Worm (Caenorhabditis elegans) whole organism, early embryonic: Measurements from ENCODE around the gene C33H5.16.

Experiments
- B0310.2 ChIP-seq: sonication (generic microtip); optimal IDR thresholded peaks from 2 replicates; lab custom pipeline; 2016; ENCODE audit warnings: mild to moderate bottlenecking, missing genetic modification characterization, missing compliant biosample characterization
- ama-1 ChIP-seq: fragments of 150-350 bp; optimal IDR thresholded peaks from 2 replicates; lab custom pipeline; 2014
- ets-7 ChIP-seq: sonication (generic microtip); optimal IDR thresholded peaks from 2 replicates; lab custom pipeline; 2016; ENCODE audit warnings: missing genotype, missing genetic modification characterization, missing compliant biosample characterization
- hmbx-1 ChIP-seq: sonication (generic microtip); optimal IDR thresholded peaks from 2 replicates; lab custom pipeline; 2016; ENCODE audit warnings: mild to moderate bottlenecking, missing genetic modification characterization, missing compliant biosample characterization
- hmg-4 ChIP-seq: fragments of 200-800 bp; sonication (Bioruptor generic); optimal IDR thresholded peaks from 2 replicates; lab custom pipeline; 2018; ENCODE audit warnings: mild to moderate bottlenecking, missing genetic modification characterization, missing compliant biosample characterization
- hnd-1 ChIP-seq: sonication (generic microtip); optimal IDR thresholded peaks from 2 replicates; lab custom pipeline; 2016; ENCODE audit warnings: missing genetic modification characterization, missing compliant biosample characterization
- scrt-1 ChIP-seq: fragments of 200-800 bp; sonication (Bioruptor generic); IDR thresholded peaks from 2 replicates; pipeline ENCODE4 v1.3.6; 2022; ENCODE audit warnings: missing genetic modification characterization, missing compliant biosample characterization
- sea-1 ChIP-seq: fragments of 200-800 bp; sonication (Bioruptor generic); conservative IDR thresholded peaks from 2 replicates; pipeline ENCODE4 v1.3.6; 2022; ENCODE audit warnings: missing genetic modification characterization, missing compliant biosample characterization
- tbx-11 ChIP-seq: fragments of 200-800 bp; sonication (Bioruptor generic); IDR thresholded peaks from 2 replicates; pipeline ENCODE4 v1.3.6; 2022; ENCODE audit warnings: missing genetic modification characterization, missing compliant biosample characterization
- tra-4 ChIP-seq: sonication (generic microtip); optimal IDR thresholded peaks from 2 replicates; lab custom pipeline; 2017; ENCODE audit warnings: missing genetic modification characterization, missing compliant biosample characterization

DNA sequence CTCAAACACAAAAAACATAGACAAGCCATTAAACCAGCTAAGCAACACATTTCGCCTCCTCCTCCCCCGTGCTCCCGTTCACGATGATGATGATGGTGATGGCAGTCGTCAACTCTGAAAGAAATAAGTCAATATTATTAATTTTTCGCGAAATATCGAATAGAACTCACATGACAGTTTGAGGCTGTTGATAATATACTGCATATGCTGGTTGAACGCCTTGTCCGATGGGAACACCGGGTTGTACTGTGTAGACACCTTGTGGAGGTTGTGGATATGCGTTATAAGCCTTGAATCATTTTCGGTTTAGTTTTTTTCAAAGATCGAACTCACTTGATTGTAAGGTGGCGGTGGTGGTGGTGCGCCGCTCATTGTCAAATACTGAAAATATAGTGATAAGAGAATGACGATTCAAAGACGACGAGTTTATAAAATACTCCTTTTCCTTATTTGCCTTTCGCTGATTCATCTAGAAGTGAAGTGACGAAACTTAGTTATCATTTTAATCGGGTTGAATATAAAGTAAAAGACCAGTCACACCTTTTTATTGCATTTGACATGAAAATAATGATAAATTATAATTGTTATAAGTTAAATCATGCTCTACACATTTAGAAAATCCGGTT is 11.2 kb downstream of the C33H5.16 start, which contains the start of gene C33H5.13:
- TF ChIP-seq scrt-1 (GFP tag; lab: Robert Waterston, UW) (no peak), tra-4 (tag; lab: Kevin White, UChicago) (no peak), ama-1 (lab: Kevin White, UChicago) (no peak), hmg-4 (no peak), hmbx-1 (tag; lab: Kevin White, UChicago) (no peak), tbx-11 (GFP tag; lab: Robert Waterston, UW) (no peak), hnd-1 (tag; lab: Kevin White, UChicago) (no peak), sea-1 (GFP tag; lab: Robert Waterston, UW) (no peak), ets-7 (tag; lab: Kevin White, UChicago) (no peak), B0310.2 (tag; lab: Kevin White, UChicago) (no peak)
